Fruit fly (Drosophila melanogaster) S2 (cell line): ENCODE measurements around the gene nom.

ENCODE experiments used
- CG8478 ChIP-seq: fragments of >200 bp; optimal IDR thresholded peaks from 2 replicates; lab custom pipeline; 2018
- CTCF ChIP-seq, 2 experiments: fragments of >200 bp; optimal IDR thresholded peaks; 2 replicates each; lab custom pipeline; 2018

dm6 chr3R:8716551-8716879, 6.5 kb upstream of the nom start:
- TF ChIP-seq CG8478 (lab: Kevin White, UChicago) (no peak), CTCF (optimal IDR thresholded peaks at IDR 0.05; lab: Kevin White, UChicago) (no peak)
